Fruit fly (Drosophila melanogaster): ENCODE results near the gene EMC2B.

Gene EMC2B

DNA sequence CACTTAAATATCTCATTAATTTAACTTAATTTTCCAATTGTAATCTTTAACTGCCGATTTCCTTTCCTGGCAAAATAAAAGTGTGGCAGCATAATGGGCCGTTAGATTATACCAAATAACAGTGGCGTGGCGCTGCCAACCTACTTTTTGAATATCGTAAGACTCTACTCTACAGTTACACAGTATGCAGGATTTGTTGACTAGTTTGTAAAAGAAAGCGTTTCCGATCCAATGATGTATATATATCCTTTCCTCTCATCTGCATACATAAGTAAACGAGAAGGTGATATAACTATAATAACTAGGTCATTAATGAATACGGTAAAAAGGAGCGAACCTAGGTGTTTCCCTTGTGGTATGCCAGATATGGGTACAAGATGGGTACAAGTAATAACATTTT lies at the start of gene EMC2B (continued):
- TF ChIP-seq CG32772 (GFP tag; IDR thresholded peaks at IDR 0.05) (no peak), CG2875 (GFP tag; optimal IDR thresholded peaks at IDR 0.05) (no peak), peb (GFP tag; IDR thresholded peaks at IDR 0.05) (no peak), CG15479 (GFP tag; optimal IDR thresholded peaks at IDR 0.05) (no peak), knrl (GFP tag; IDR thresholded peaks at IDR 0.05; ENCODE audit: partially characterized antibody) (no peak), fu2 (GFP tag; optimal IDR thresholded peaks at IDR 0.05) (no peak), pum (GFP tag; optimal IDR thresholded peaks at IDR 0.05) (peak; percentile 65), CG9932 (GFP tag; IDR thresholded peaks at IDR 0.05) (no peak), gsb-n (tag; optimal IDR thresholded peaks at IDR 0.05) (peak; percentile 5), CG5953 (GFP tag; IDR thresholded peaks at IDR 0.05) (no peak), slp2 (GFP tag; optimal IDR thresholded peaks at IDR 0.05) (no peak), BEAF-32 (GFP tag; optimal IDR thresholded peaks at IDR 0.05) (peak; percentile 31), Xrp1 (GFP tag; IDR thresholded peaks at IDR 0.05) (no peak), C15 (GFP tag; IDR thresholded peaks at IDR 0.05) (no peak), nau (GFP tag; optimal IDR thresholded peaks at IDR 0.05) (no peak), Stat92E (GFP tag; optimal IDR thresholded peaks at IDR 0.05) (no peak), tx (GFP tag; optimal IDR thresholded peaks at IDR 0.05) (peak; percentile 13)

DNA sequence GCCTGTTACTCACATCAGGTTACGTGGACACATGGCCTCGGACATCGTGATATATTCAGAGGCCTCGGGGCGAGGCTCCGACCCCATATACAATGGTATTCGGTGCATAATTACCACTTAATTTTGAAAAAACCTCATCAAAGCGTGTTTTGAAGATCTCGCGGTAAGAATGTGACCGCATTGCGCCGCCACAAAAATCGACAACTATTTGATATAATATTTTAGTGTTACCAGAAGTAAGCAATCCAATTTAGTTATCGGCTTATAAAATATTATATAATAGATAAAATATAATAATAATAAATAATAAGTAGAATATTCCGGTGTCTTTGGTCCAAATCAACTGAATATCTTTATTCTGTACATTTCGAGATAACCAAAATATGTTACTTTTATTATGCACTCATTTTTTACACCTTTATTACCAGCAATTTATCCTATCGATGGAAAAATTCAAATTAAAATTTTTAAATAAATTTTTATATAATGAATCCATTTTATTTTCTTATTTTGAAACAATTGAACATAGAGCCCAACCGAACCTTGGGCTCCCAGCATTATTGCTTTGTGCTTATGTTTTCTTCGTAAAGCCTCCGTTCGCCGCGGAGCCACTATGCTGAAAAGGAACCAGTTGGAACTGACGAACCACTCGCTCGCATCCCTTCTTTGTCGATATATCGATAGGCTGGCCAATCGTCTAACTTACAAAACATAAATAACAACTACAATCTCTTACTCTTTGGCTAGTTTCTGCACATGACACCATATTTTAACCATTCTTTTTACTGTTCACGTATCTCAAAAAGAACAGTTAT lies 48.5 kb upstream of the EMC2B start, which contains the start of the genes CG18213 and Trm7-32:
Gene CG18213, minus strand, starts transcription at position 211 of the 815 bp plus-strand sequence.
Gene Trm7-32, plus strand, starts transcription at position 690 of the 815 bp plus-strand sequence.
- peak; percentile 3 for TF ChIP-seq ind (GFP tag; optimal IDR thresholded peaks at IDR 0.05)
- no peak for TF ChIP-seq nerfin-1 (tag; optimal IDR thresholded peaks at IDR 0.05)
- no peak for TF ChIP-seq Stat92E (GFP tag; optimal IDR thresholded peaks at IDR 0.05)
- TF ChIP-seq Sry-β (GFP tag; optimal IDR thresholded peaks at IDR 0.05), result peak; percentile 58
- TF ChIP-seq tgo (GFP tag; IDR thresholded peaks at IDR 0.05), result no peak
- TF ChIP-seq ranshi (GFP tag; IDR thresholded peaks at IDR 0.05), result 0 out of 2 replicates have a peak, but pooled peaks have one; percentile 10
- no peak for TF ChIP-seq onecut (GFP tag; IDR thresholded peaks at IDR 0.05)
- TF ChIP-seq Scr (GFP tag; IDR thresholded peaks at IDR 0.05; ENCODE audit: partially characterized antibody), result peak; percentile 87
- no peak for TF ChIP-seq H2.0 (GFP tag; IDR thresholded peaks at IDR 0.05)
- TF ChIP-seq CG32532 (GFP tag; IDR thresholded peaks at IDR 0.05), result no peak
- TF ChIP-seq inv (GFP tag; IDR thresholded peaks at IDR 0.05; ENCODE audit: partially characterized antibody), result peak; percentile 79
- peak; percentile 12 for TF ChIP-seq CG3995 (GFP tag; optimal IDR thresholded peaks at IDR 0.05)
- TF ChIP-seq ci (GFP tag; IDR thresholded peaks at IDR 0.05), result no peak
- TF ChIP-seq gro (GFP tag; optimal IDR thresholded peaks at IDR 0.05), result peak; percentile 27
- TF ChIP-seq CG31224 (GFP tag; IDR thresholded peaks at IDR 0.05), result no peak
- no peak for TF ChIP-seq Hey (tag; optimal IDR thresholded peaks at IDR 0.05)
- peak; percentile 4 for TF ChIP-seq CG30403 (GFP tag; optimal IDR thresholded peaks at IDR 0.05)
- TF ChIP-seq Elba2 (GFP tag; optimal IDR thresholded peaks at IDR 0.05), result no peak
- peak; percentile 48 for TF ChIP-seq CG14710 (tag; optimal IDR thresholded peaks at IDR 0.05)
- TF ChIP-seq tin (GFP tag; optimal IDR thresholded peaks at IDR 0.05), result peak; percentile 18
- TF ChIP-seq CG6654 (GFP tag; optimal IDR thresholded peaks at IDR 0.05), result no peak
- no peak for TF ChIP-seq sqz (GFP tag; optimal IDR thresholded peaks at IDR 0.05)
- TF ChIP-seq Ets65A (GFP tag), result no peak
- peak; percentile 27 for TF ChIP-seq HmgZ (tag; optimal IDR thresholded peaks at IDR 0.05)
- peak; percentile 80 for TF ChIP-seq E2f2 (GFP tag; IDR thresholded peaks at IDR 0.05)
- TF ChIP-seq CG34224 (GFP tag; IDR thresholded peaks at IDR 0.05; ENCODE audit: partially characterized antibody), result peak; percentile 71
- TF ChIP-seq Lpt (GFP tag; optimal IDR thresholded peaks at IDR 0.05), result no peak
- peak; percentile 86 for TF ChIP-seq amos (GFP tag; IDR thresholded peaks at IDR 0.05; ENCODE audit: partially characterized antibody)
- TF ChIP-seq CG15514 (GFP tag; optimal IDR thresholded peaks at IDR 0.05), result peak; percentile 99
- peak; percentile 92 for TF ChIP-seq Bgb (GFP tag; IDR thresholded peaks at IDR 0.05; ENCODE audit: partially characterized antibody)
- peak; percentile 86 for TF ChIP-seq vnd (GFP tag; IDR thresholded peaks at IDR 0.05; ENCODE audit: partially characterized antibody)
- TF ChIP-seq CG10366 (GFP tag; IDR thresholded peaks at IDR 0.05), result 0 out of 2 replicates have a peak, but pooled peaks have one; percentile 12
- TF ChIP-seq CG12155 (GFP tag; optimal IDR thresholded peaks at IDR 0.05), result peak; percentile 23
